Fruit fly (Drosophila melanogaster): ENCODE results near the gene CG1387.

The CG1387 gene

dm6 chrX:8437285-8438110 lies 51.9 kb downstream of the CG1387 start, which contains the start of gene Miga (continued):
- TF ChIP-seq nom (GFP tag; optimal IDR thresholded peaks at IDR 0.05) (peak; percentile 62), twi (tag; optimal IDR thresholded peaks at IDR 0.05) (peak; percentile 83), cg (GFP tag; optimal IDR thresholded peaks at IDR 0.05) (peak; percentile 75), tna (GFP tag; IDR thresholded peaks at IDR 0.05; ENCODE audit: partially characterized antibody) (no peak), Med (GFP tag) (peak; percentile 58), D (optimal IDR thresholded peaks at IDR 0.05) (peak; percentile 21), D (GFP tag; optimal IDR thresholded peaks at IDR 0.05) (no peak), Stat92E (GFP tag; optimal IDR thresholded peaks at IDR 0.05) (peak in 1 of 3 experiments; percentile 53), CG33213 (GFP tag; optimal IDR thresholded peaks at IDR 0.05) (no peak), CG8478 (optimal IDR thresholded peaks at IDR 0.05) (no peak), Kr (GFP tag; optimal IDR thresholded peaks at IDR 0.05) (peak; percentile 18)
